Worm (Caenorhabditis elegans) whole organism, L1 larva: ENCODE data around the gene trpp-4.

Experiments
- F16B12.6 ChIP-seq: fragments of 150-350 bp; optimal IDR thresholded peaks from 2 replicates; lab custom pipeline; 2014; ENCODE audit warnings: missing biosample characterization, missing genetic modification characterization
- aly-2 ChIP-seq: fragments of 150-350 bp; optimal IDR thresholded peaks from 2 replicates; lab custom pipeline; 2014; ENCODE audit warnings: missing biosample characterization, missing genetic modification characterization
- ama-1 ChIP-seq: fragments of 150-350 bp; optimal IDR thresholded peaks from 2 replicates; lab custom pipeline; 2014
- dpl-1 ChIP-seq, 3 experiments: fragments of 150-350 bp in 2 of 3; sonication (generic microtip) in 1 of 3; optimal IDR thresholded peaks; 2 replicates each; lab custom pipeline; 2014 to 2017; ENCODE audit warnings: missing biosample characterization in 3 of 3, missing genetic modification characterization in 3 of 3, missing genetic modification reagents in 3 of 3
- elt-3 ChIP-seq, 6 experiments: fragments of 150-350 bp in 1 of 6; sonication (generic microtip); optimal IDR thresholded peaks; 2 replicates each; lab custom pipeline; 2017 to 2018; ENCODE audit warnings: missing biosample characterization in 6 of 6, missing genetic modification characterization in 6 of 6, inconsistent platforms in 1 of 6
- jun-1 ChIP-seq: fragments of 150-350 bp; optimal IDR thresholded peaks from 2 replicates; lab custom pipeline; 2014; ENCODE audit warnings: missing biosample characterization, missing genetic modification reagents, missing genetic modification characterization
- lsy-2 ChIP-seq, 2 experiments: fragments of 150-350 bp; optimal IDR thresholded peaks; 2 replicates each; lab custom pipeline; 2014; ENCODE audit warnings: missing biosample characterization in 2 of 2, missing genetic modification characterization in 2 of 2
- nhr-12 ChIP-seq: sonication (generic microtip); optimal IDR thresholded peaks from 2 replicates; lab custom pipeline; 2017; ENCODE audit warnings: missing biosample characterization, missing genetic modification characterization
- pax-3 ChIP-seq: fragments of 200-800 bp; sonication (Bioruptor generic); optimal IDR thresholded peaks from 2 replicates; lab custom pipeline; 2018; ENCODE audit warnings: mild to moderate bottlenecking, missing genetic modification characterization, moderate library complexity, missing compliant biosample characterization
- pqm-1 ChIP-seq: sonication (generic microtip); optimal IDR thresholded peaks from 3 replicates; lab custom pipeline; 2017; ENCODE audit warnings: missing biosample characterization, missing genetic modification characterization
- snpc-4 ChIP-seq: fragments of 150-350 bp; optimal IDR thresholded peaks from 2 replicates; lab custom pipeline; 2014; ENCODE audit warnings: missing biosample characterization, missing genetic modification characterization
- zag-1 ChIP-seq: fragments of 150-350 bp; optimal IDR thresholded peaks from 2 replicates; lab custom pipeline; 2014; ENCODE audit warnings: missing biosample characterization, missing genetic modification characterization

- no peak for TF ChIP-seq nhr-12 (tag; lab: Kevin White, UChicago)
- peak in 2 of 3 experiments; percentile 4 to 15 for TF ChIP-seq dpl-1 (GFP tag; optimal IDR thresholded peaks at IDR 0.05; lab: Kevin White, UChicago)
- no peak for TF ChIP-seq jun-1 (tag; lab: Kevin White, UChicago)
- TF ChIP-seq pax-3 (tag; lab: Kevin White, UChicago) = no peak
- no peak for TF ChIP-seq lsy-2 (tag; optimal IDR thresholded peaks at IDR 0.05; lab: Kevin White, UChicago)
- TF ChIP-seq pqm-1 = no peak
- TF ChIP-seq aly-2 = no peak
- no peak for TF ChIP-seq elt-3 (tag; optimal IDR thresholded peaks at IDR 0.05; lab: Kevin White, UChicago)
- no peak for TF ChIP-seq zag-1 (tag; lab: Kevin White, UChicago)
- no peak for TF ChIP-seq ama-1 (lab: Kevin White, UChicago)
- no peak for TF ChIP-seq snpc-4 (tag; lab: Kevin White, UChicago)
- TF ChIP-seq F16B12.6 (tag; lab: Kevin White, UChicago) = no peak
These were observed 17.4 kb upstream of the trpp-4 start for ce11 chrV:9382538-9383328.
